Fruit fly (Drosophila melanogaster): ENCODE data around the gene mRRF1.
A peak's percentile ranks its signal among the peaks of the same experiment; 100 is the strongest.

mRRF1 gene

DNA sequence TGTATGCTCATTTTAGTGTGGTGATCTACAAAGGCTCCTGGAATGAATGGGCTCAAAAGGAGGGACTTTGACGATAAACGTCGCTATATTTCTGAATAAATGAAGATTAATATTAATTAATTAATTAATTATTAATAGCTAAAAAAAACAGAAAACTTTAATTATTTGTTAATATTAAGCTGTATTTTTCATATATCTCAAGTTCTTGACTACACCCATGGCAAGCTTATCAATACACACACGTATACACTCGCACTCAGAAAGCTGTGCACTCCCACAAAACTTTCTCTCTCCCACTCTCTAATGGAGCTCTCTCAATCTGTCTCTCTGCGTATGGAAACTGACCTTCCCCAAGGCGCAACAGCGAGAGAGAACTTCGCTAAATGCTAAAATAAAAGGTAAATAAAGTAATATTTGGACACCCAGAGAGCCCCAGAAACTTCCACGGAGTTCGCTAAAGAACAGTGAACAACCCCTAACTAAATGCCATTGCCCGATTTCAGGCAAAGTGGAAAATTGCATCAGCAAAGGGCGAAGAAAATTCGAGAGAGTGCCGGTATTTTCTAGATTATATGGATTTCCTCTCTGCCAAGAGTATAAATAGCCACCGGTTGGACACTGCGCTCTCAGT lies 9.3 kb downstream of the mRRF1 start (continued):
- peak; percentile 81 for TF ChIP-seq Met (GFP tag; optimal IDR thresholded peaks at IDR 0.05)
- peak; percentile 62 for TF ChIP-seq CG3032 (tag; optimal IDR thresholded peaks at IDR 0.05)
- peak; percentile 27 for TF ChIP-seq Blimp-1 (GFP tag; optimal IDR thresholded peaks at IDR 0.05)
- TF ChIP-seq CG32006 (GFP tag; optimal IDR thresholded peaks at IDR 0.05) = peak; percentile 89
- TF ChIP-seq Smox (GFP tag; optimal IDR thresholded peaks at IDR 0.05) = peak; percentile 84
- TF ChIP-seq Hr39 (GFP tag; optimal IDR thresholded peaks at IDR 0.05) = peak; percentile 36
- peak; percentile 72 for TF ChIP-seq CG6808 (GFP tag; optimal IDR thresholded peaks at IDR 0.05)
- peak; percentile 64 for TF ChIP-seq net (GFP tag; optimal IDR thresholded peaks at IDR 0.05)
- TF ChIP-seq pdm3 (GFP tag; optimal IDR thresholded peaks at IDR 0.05) = peak; percentile 72

DNA sequence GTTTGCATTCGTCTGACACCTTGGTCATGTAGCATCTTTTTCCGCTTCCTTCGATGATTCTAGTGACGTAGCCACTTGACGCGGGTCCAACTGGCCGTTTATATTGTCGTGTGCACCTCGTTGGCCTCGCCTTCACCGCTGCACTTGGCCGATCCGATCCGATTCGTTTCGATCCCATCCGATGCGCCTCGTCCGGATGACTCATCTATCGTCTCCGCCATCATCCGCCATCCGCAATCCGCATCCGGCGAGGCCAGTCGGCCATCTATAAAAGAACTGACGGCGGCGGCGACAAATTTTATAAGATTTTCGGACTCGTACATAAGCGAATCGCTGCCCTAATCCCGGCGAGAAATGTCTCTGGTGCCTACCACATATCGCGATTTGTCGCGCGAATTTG lies 11.0 kb downstream of the mRRF1 start, which contains the start of gene CG4461:
Gene CG4461, plus strand, starts transcription at position 301 of the 400 bp plus-strand sequence.
- TF ChIP-seq CG8119 (GFP tag; IDR thresholded peaks at IDR 0.05) = no peak
- TF ChIP-seq CG10669 (GFP tag; optimal IDR thresholded peaks at IDR 0.05) = no peak
- TF ChIP-seq CG8632 (GFP tag; optimal IDR thresholded peaks at IDR 0.05) = no peak
- TF ChIP-seq CG16779 (tag; optimal IDR thresholded peaks at IDR 0.05) = no peak
- TF ChIP-seq CG3032 (tag; optimal IDR thresholded peaks at IDR 0.05) = no peak
- no peak for TF ChIP-seq cyc (GFP tag; optimal IDR thresholded peaks at IDR 0.05)
- no peak for TF ChIP-seq Hr39 (GFP tag; optimal IDR thresholded peaks at IDR 0.05)
- no peak for TF ChIP-seq lz (GFP tag; optimal IDR thresholded peaks at IDR 0.05)

DNA sequence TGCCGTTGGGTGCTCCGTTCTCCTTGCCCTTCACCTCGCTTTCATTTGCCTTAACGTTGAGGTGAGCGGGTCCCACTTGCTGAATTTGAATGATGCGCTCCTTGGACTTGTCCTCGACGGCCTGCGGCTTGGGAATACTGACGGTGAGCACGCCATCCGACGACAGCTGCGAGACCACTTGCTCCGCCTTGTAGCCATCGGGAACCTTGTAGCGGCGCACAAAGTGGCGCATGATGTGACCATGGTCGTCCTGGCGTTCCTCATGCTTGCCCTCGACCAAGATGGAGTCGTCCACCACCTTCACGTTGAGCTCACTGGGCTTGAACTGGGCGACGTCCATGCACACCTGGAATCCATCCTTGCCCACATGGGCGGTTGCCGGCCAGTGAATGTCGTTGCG lies 12.4 kb downstream of the mRRF1 start:
- TF ChIP-seq OdsH (GFP tag; optimal IDR thresholded peaks at IDR 0.05) = no peak
- TF ChIP-seq Sox15 (GFP tag; optimal IDR thresholded peaks at IDR 0.05) = no peak
- TF ChIP-seq CG31627 (GFP tag; optimal IDR thresholded peaks at IDR 0.05) = no peak
- TF ChIP-seq pdm3 (GFP tag; optimal IDR thresholded peaks at IDR 0.05) = no peak
- no peak for TF ChIP-seq CG11294 (GFP tag; IDR thresholded peaks at IDR 0.05)
- TF ChIP-seq spab (GFP tag; optimal IDR thresholded peaks at IDR 0.05) = no peak
- TF ChIP-seq Sox14 (GFP tag; optimal IDR thresholded peaks at IDR 0.05) = no peak
- no peak for TF ChIP-seq Met (GFP tag; optimal IDR thresholded peaks at IDR 0.05)
- TF ChIP-seq CG9139 (GFP tag; optimal IDR thresholded peaks at IDR 0.05) = no peak
- TF ChIP-seq CG6163 (GFP tag; IDR thresholded peaks at IDR 0.05) = no peak
- no peak for TF ChIP-seq Lpt (GFP tag; optimal IDR thresholded peaks at IDR 0.05)
- no peak for TF ChIP-seq CG15336 (GFP tag; IDR thresholded peaks at IDR 0.05)
- no peak for TF ChIP-seq svp (GFP tag)
- no peak for TF ChIP-seq fkh (GFP tag; optimal IDR thresholded peaks at IDR 0.05)
- no peak for TF ChIP-seq esn (GFP tag; optimal IDR thresholded peaks at IDR 0.05)
- TF ChIP-seq lz (GFP tag; optimal IDR thresholded peaks at IDR 0.05) = no peak
- no peak for TF ChIP-seq CG7368 (GFP tag; optimal IDR thresholded peaks at IDR 0.05)
- TF ChIP-seq fd59A (GFP tag; optimal IDR thresholded peaks at IDR 0.05) = no peak
- TF ChIP-seq CG10669 (GFP tag; optimal IDR thresholded peaks at IDR 0.05) = no peak
- TF ChIP-seq Ets21C (GFP tag; optimal IDR thresholded peaks at IDR 0.05) = no peak

DNA sequence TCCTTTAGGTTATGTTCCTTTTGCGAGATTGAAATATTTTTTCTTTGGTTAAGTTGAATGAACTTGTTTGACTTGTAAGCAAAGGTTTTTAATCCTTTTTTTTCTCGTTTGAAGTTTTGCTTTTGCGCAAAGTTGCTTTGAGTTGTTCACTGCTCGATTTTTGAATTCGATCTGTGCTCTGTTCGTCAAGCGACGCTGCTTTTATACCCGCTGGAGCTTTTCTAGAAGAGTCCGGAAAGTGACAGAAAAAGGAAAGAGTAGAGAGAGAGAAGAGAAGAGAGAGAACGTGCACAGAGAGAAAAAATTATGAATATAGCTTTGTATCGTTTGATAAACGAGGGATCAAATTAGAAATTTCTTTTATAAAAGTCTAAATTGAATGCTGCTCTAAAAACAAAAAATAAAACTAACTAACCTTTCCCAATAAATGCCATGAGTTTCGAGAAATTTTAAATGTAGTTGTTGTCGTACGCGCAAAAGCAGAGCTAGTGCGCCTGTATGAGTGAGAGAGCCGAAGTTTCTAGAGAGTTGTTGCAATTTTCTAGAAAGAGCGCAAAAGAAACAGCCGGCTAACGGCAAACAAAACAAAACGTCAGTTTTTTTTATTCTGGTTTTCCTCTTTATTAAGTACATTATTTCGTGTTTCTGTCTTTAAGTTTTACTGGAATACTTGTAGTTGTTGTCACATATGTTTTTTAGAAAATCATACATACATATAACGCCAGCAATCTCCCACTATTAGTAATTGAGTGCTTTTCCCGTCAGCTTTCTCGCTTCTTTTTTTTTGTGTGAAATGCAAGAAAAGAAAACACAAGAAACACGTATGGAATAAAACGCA lies 13.3 kb downstream of the mRRF1 start, which contains the start of gene Hsp26:
Gene Hsp26, minus strand, starts transcription at position 230 of the 838 bp plus-strand sequence.
- TF ChIP-seq spab (GFP tag; optimal IDR thresholded peaks at IDR 0.05) (peak; percentile 79), CG6808 (GFP tag; optimal IDR thresholded peaks at IDR 0.05) (peak; percentile 89), OdsH (GFP tag; optimal IDR thresholded peaks at IDR 0.05) (peak; percentile 96), CG8319 (GFP tag; optimal IDR thresholded peaks at IDR 0.05) (peak; percentile 78), CG15336 (GFP tag; IDR thresholded peaks at IDR 0.05) (peak; percentile 98), CG8119 (GFP tag; IDR thresholded peaks at IDR 0.05) (peak; percentile 94), CG8632 (GFP tag; optimal IDR thresholded peaks at IDR 0.05) (peak; percentile 95), CG6276 (GFP tag; optimal IDR thresholded peaks at IDR 0.05) (peak; percentile 83), CG32006 (GFP tag; optimal IDR thresholded peaks at IDR 0.05) (peak; percentile 93), Eip75B (GFP tag; optimal IDR thresholded peaks at IDR 0.05) (peak; percentile 97), CG10669 (GFP tag; optimal IDR thresholded peaks at IDR 0.05) (peak; percentile 80), Sox14 (GFP tag; optimal IDR thresholded peaks at IDR 0.05) (peak; percentile 95), Smox (GFP tag; optimal IDR thresholded peaks at IDR 0.05) (peak; percentile 94), CG10631 (GFP tag; optimal IDR thresholded peaks at IDR 0.05) (peak; percentile 95), pdm3 (GFP tag; optimal IDR thresholded peaks at IDR 0.05) (peak; percentile 95), Ets96B (tag; optimal IDR thresholded peaks at IDR 0.05) (peak; percentile 91), Ets21C (GFP tag; optimal IDR thresholded peaks at IDR 0.05) (peak; percentile 87), CG31627 (GFP tag; optimal IDR thresholded peaks at IDR 0.05) (peak; percentile 90), CG11902 (GFP tag; optimal IDR thresholded peaks at IDR 0.05) (peak; percentile 68), Hr4 (GFP tag; optimal IDR thresholded peaks at IDR 0.05) (peak; percentile 96), CG16779 (tag; optimal IDR thresholded peaks at IDR 0.05) (peak; percentile 87), CG6792 (GFP tag; optimal IDR thresholded peaks at IDR 0.05) (peak; percentile 96), Eip93F (GFP tag; optimal IDR thresholded peaks at IDR 0.05) (peak; percentile 70), Gug (GFP tag; IDR thresholded peaks at IDR 0.05) (peak; percentile 85), CG3032 (tag; optimal IDR thresholded peaks at IDR 0.05) (peak; percentile 75), esn (GFP tag; optimal IDR thresholded peaks at IDR 0.05) (peak; percentile 97), lz (GFP tag; optimal IDR thresholded peaks at IDR 0.05) (peak; percentile 94)
